Fruit fly (Drosophila melanogaster): ENCODE results near the gene CG17744.

Gene CG17744

dm6 chr3L:6978757-6979386, 47.7 kb downstream of the CG17744 start:
- no peak for TF ChIP-seq CTCF (optimal IDR thresholded peaks at IDR 0.05)
- no peak for TF ChIP-seq CG8478 (optimal IDR thresholded peaks at IDR 0.05)

- no peak for TF ChIP-seq CTCF (optimal IDR thresholded peaks at IDR 0.05)
- no peak for TF ChIP-seq CG8478 (optimal IDR thresholded peaks at IDR 0.05)
Measured at dm6 chr3L:6978030-6978683, 48.4 kb downstream of the CG17744 start.

dm6 chr3L:6977391-6977790, 49.2 kb downstream of the CG17744 start:
- TF ChIP-seq CTCF (optimal IDR thresholded peaks at IDR 0.05) (no peak), CG8478 (optimal IDR thresholded peaks at IDR 0.05) (no peak)

- TF ChIP-seq CTCF (optimal IDR thresholded peaks at IDR 0.05) (no peak), CG8478 (optimal IDR thresholded peaks at IDR 0.05) (no peak)
Measured at dm6 chr3L:6976601-6977140, 49.9 kb downstream of the CG17744 start.

dm6 chr3L:6975875-6976274, 50.7 kb downstream of the CG17744 start:
- no peak for TF ChIP-seq CG8478 (optimal IDR thresholded peaks at IDR 0.05)
- TF ChIP-seq CTCF (optimal IDR thresholded peaks at IDR 0.05), result no peak
